Worm (Caenorhabditis elegans) whole organism, L4/young adult: ENCODE results near the gene Y44A6D.5.

Experiments
- W03F9.2 ChIP-seq: fragments of 150-350 bp; optimal IDR thresholded peaks from 2 replicates; lab custom pipeline; 2014; ENCODE audit warnings: missing biosample characterization, missing genetic modification characterization
- dao-5 ChIP-seq: sonication (generic microtip); optimal IDR thresholded peaks from 2 replicates; lab custom pipeline; 2016; ENCODE audit warnings: missing genotype, missing genetic modification characterization, moderate library complexity, missing compliant biosample characterization
- him-1 ChIP-seq: sonication (generic microtip); optimal IDR thresholded peaks from 2 replicates; lab custom pipeline; 2016; ENCODE audit warnings: missing genotype, missing genetic modification reagents, missing genetic modification characterization, missing compliant biosample characterization

- TF ChIP-seq him-1 (tag; lab: Kevin White, UChicago): no peak
- TF ChIP-seq dao-5 (tag; lab: Kevin White, UChicago): no peak
- no peak for TF ChIP-seq W03F9.2
Measured at ce11 chrV:20826618-20827017, 23.8 kb upstream of the Y44A6D.5 start.
